Fruit fly (Drosophila melanogaster): ENCODE data around the gene MED19.

MED19 gene

dm6 chr3L:17833525-17833924 is 12.8 kb downstream of the MED19 start, which contains the start of gene CG32188:
TSS of gene CG32188 (minus strand) at chr3L:17833625.
- no peak for TF ChIP-seq noc (tag; optimal IDR thresholded peaks at IDR 0.05)

- no peak for TF ChIP-seq noc (tag; optimal IDR thresholded peaks at IDR 0.05)
Measured at dm6 chr3L:17822784-17823383, 23.4 kb downstream of the MED19 start, which contains the start of the genes Ir75c and Grd. TSS of gene Ir75c (minus strand) at chr3L:17822834. TSS of gene Grd (plus strand) at chr3L:17823333.

- TF ChIP-seq noc (tag; optimal IDR thresholded peaks at IDR 0.05) = no peak
Measured at dm6 chr3L:17820093-17820492, 26.2 kb downstream of the MED19 start, which contains the start of gene Ir75b. TSS of gene Ir75b (minus strand) at chr3L:17820193.

dm6 chr3L:17817821-17818220 is 28.5 kb downstream of the MED19 start, which contains the start of gene Ir75a:
TSS of gene Ir75a (minus strand) at chr3L:17817921.
- TF ChIP-seq noc (tag; optimal IDR thresholded peaks at IDR 0.05) = no peak

dm6 chr3L:17814036-17814435 is 32.3 kb downstream of the MED19 start, which contains the start of gene Cln3:
TSS of gene Cln3 (minus strand) at chr3L:17814119.
- peak; percentile 80 for TF ChIP-seq noc (tag; optimal IDR thresholded peaks at IDR 0.05)

- TF ChIP-seq noc (tag; optimal IDR thresholded peaks at IDR 0.05) = no peak
Measured at dm6 chr3L:17808597-17809213, 37.6 kb downstream of the MED19 start, which contains the start of gene CG32191. TSS of gene CG32191 (minus strand) at chr3L:17809146.

dm6 chr3L:17806357-17807025 is 39.8 kb downstream of the MED19 start, which contains the start of gene CG32187:
TSS of gene CG32187 (minus strand) at chr3L:17806365.
- no peak for TF ChIP-seq noc (tag; optimal IDR thresholded peaks at IDR 0.05)

- TF ChIP-seq noc (tag; optimal IDR thresholded peaks at IDR 0.05) = no peak
Measured at dm6 chr3L:17804511-17804910, 41.8 kb downstream of the MED19 start, which contains the start of gene ais. TSS of gene ais (minus strand) at chr3L:17804715.

- no peak for TF ChIP-seq noc (tag; optimal IDR thresholded peaks at IDR 0.05)
Measured at dm6 chr3L:17802107-17802506, 44.2 kb downstream of the MED19 start, which contains the start of gene NUCB1. TSS of gene NUCB1 (minus strand) at chr3L:17802279.

- no peak for TF ChIP-seq noc (tag; optimal IDR thresholded peaks at IDR 0.05)
Measured at dm6 chr3L:17797494-17797893, 48.8 kb downstream of the MED19 start, which contains the start of gene CG42816. TSS of gene CG42816 (minus strand) at chr3L:17797594.

Data from whole organism, larva.